Fruit fly (Drosophila melanogaster): ENCODE results near the gene CG11248.

Gene CG11248

dm6 chr3L:21728616-21729047, 48.8 kb downstream of the CG11248 start, which contains the start of the genes CG11247 and Polr2H (continued):
- TF ChIP-seq Dek (tag; optimal IDR thresholded peaks at IDR 0.05) (peak; percentile 77), CG4707 (GFP tag; optimal IDR thresholded peaks at IDR 0.05) (no peak), H15 (GFP tag; IDR thresholded peaks at IDR 0.05) (peak; percentile 91), Bgb (GFP tag; IDR thresholded peaks at IDR 0.05; ENCODE audit: partially characterized antibody) (peak; percentile 67), bsh (GFP tag; optimal IDR thresholded peaks at IDR 0.05) (peak in 1 of 2 experiments; percentile 85), CG7963 (GFP tag; IDR thresholded peaks at IDR 0.05; ENCODE audit: partially characterized antibody) (peak; percentile 25; the same call in 1 of the 3 replicates), Meics (GFP tag; optimal IDR thresholded peaks at IDR 0.05) (peak; percentile 79), D19B (GFP tag; optimal IDR thresholded peaks at IDR 0.05) (peak; percentile 67), Sin3A (optimal IDR thresholded peaks at IDR 0.05) (peak; percentile 100), sc (optimal IDR thresholded peaks at IDR 0.05) (no peak), sc (GFP tag; optimal IDR thresholded peaks at IDR 0.05) (peak; percentile 53), Ptx1 (GFP tag; IDR thresholded peaks at IDR 0.05) (peak; percentile 96), CG16863 (GFP tag; optimal IDR thresholded peaks at IDR 0.05) (peak; percentile 94), CG6175 (GFP tag; IDR thresholded peaks at IDR 0.05) (peak; percentile 83), trem (tag; optimal IDR thresholded peaks at IDR 0.05) (peak; percentile 89), CG14667 (GFP tag; IDR thresholded peaks at IDR 0.05) (peak; percentile 91), croc (GFP tag; conservative IDR thresholded peaks at IDR 0.05) (peak; percentile 90), Ets97D (GFP tag; optimal IDR thresholded peaks at IDR 0.05) (peak; percentile 88), CG18011 (GFP tag; optimal IDR thresholded peaks at IDR 0.05) (peak; percentile 79), pan (optimal IDR thresholded peaks at IDR 0.05) (no peak), pan (GFP tag; optimal IDR thresholded peaks at IDR 0.05 in 1 of 2, IDR thresholded peaks at IDR 0.05 in 1 of 2) (peak in 1 of 2 experiments; percentile 90), CG14965 (GFP tag; optimal IDR thresholded peaks at IDR 0.05; ENCODE audit: borderline replicate concordance) (peak; percentile 42), Doc3 (GFP tag; IDR thresholded peaks at IDR 0.05; ENCODE audit: partially characterized antibody) (peak; percentile 71), CrebB (tag; optimal IDR thresholded peaks at IDR 0.05) (peak; percentile 76), E2f1 (GFP tag; IDR thresholded peaks at IDR 0.05) (peak; percentile 87), CG1529 (GFP tag; optimal IDR thresholded peaks at IDR 0.05) (peak; percentile 60), CG12236 (GFP tag; optimal IDR thresholded peaks at IDR 0.05) (peak; percentile 83), Jarid2 (GFP tag; optimal IDR thresholded peaks at IDR 0.05) (peak; percentile 47), fd102C (GFP tag; optimal IDR thresholded peaks at IDR 0.05) (no peak), CG3838 (GFP tag; optimal IDR thresholded peaks at IDR 0.05) (peak; percentile 78), Vsx1 (GFP tag; optimal IDR thresholded peaks at IDR 0.05) (peak; percentile 31), otp (GFP tag; IDR thresholded peaks at IDR 0.05) (peak; percentile 88), gsb (GFP tag; IDR thresholded peaks at IDR 0.05) (peak; percentile 71; the same call in 1 of the 2 replicates), CG31224 (GFP tag; IDR thresholded peaks at IDR 0.05) (peak; percentile 82), CG18619 (GFP tag; optimal IDR thresholded peaks at IDR 0.05) (peak; percentile 77), CG17361 (GFP tag; IDR thresholded peaks at IDR 0.05) (peak; percentile 93), ase (GFP tag; IDR thresholded peaks at IDR 0.05) (peak; percentile 92), phol (tag; optimal IDR thresholded peaks at IDR 0.05) (peak; percentile 94), sens (GFP tag) (peak; percentile 98), gsb-n (tag; optimal IDR thresholded peaks at IDR 0.05) (peak; percentile 72), CG6813 (GFP tag; optimal IDR thresholded peaks at IDR 0.05) (no peak), CG4730 (GFP tag; IDR thresholded peaks at IDR 0.05) (peak; percentile 88), CG14014 (GFP tag; IDR thresholded peaks at IDR 0.05) (peak; percentile 89), Dfd (GFP tag; optimal IDR thresholded peaks at IDR 0.05) (no peak), CG13775 (GFP tag; optimal IDR thresholded peaks at IDR 0.05) (peak; percentile 93), ttk (GFP tag; IDR thresholded peaks at IDR 0.05) (peak; percentile 93), tup (GFP tag; optimal IDR thresholded peaks at IDR 0.05) (peak; percentile 81), Dip2 (GFP tag; IDR thresholded peaks at IDR 0.05) (peak; percentile 41; the same call in 1 of the 2 replicates), CkIIα-i1 (GFP tag; IDR thresholded peaks at IDR 0.05) (peak; percentile 41; the same call in 1 of the 2 replicates), lmd (GFP tag; IDR thresholded peaks at IDR 0.05) (peak; percentile 94), CG3281 (GFP tag; optimal IDR thresholded peaks at IDR 0.05) (peak; percentile 82)
